Fruit fly (Drosophila melanogaster): Measurements from ENCODE around the gene Ir94b.

Gene Ir94b

DNA sequence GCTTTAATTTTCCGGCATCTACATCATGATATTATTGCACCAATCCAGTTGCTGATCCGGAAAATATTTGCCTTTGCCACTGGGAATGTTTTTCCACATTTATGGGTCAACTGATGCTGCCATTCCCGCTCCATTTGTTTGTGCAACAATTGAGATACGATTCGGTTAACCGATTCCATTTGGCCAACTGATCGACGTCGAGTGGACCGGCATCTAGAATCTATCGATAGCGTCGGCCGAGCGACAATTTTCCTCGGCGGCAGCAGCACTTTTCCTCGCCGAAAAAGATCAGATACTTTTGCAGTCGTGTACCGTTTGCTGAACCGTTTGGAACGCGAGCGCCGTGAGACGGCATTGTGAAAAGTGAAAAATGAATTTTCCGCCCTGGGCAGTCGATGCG lies 2.7 kb upstream of the Ir94b start, which contains the start of gene CG42390:
Gene CG42390 (plus strand): TSS at position 301 of the 400 bp plus-strand sequence.
- TF ChIP-seq psq (optimal IDR thresholded peaks at IDR 0.05) (no peak), CG8478 (optimal IDR thresholded peaks at IDR 0.05) (no peak), usp (GFP tag; optimal IDR thresholded peaks at IDR 0.05) (no peak), EcR (GFP tag; optimal IDR thresholded peaks at IDR 0.05) (no peak), Dll (optimal IDR thresholded peaks at IDR 0.05) (no peak), pan (optimal IDR thresholded peaks at IDR 0.05) (no peak)

DNA sequence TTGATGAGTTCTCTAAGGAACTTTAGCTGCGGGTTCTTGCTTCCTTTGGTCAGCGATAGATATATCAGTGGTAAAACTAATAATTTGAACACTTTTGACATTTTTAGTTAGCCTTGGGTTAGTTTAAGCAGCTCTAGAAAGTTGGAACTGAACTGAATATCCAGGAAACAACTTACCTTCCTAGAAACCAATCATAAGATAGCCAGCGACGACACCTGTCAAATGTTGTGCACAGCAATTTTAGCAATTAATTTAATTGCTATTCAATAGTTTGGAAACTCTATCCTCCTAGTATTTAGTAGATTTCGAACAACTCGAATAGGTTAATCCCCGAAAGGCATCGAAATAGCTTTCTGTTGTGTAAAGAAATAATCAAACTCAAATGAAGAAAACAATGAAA lies 2.3 kb upstream of the Ir94b start, which contains the start of gene Ir94c:
Gene Ir94c (minus strand): TSS at position 101 of the 400 bp plus-strand sequence.
- no peak for TF ChIP-seq usp (GFP tag; optimal IDR thresholded peaks at IDR 0.05)
- TF ChIP-seq EcR (GFP tag; optimal IDR thresholded peaks at IDR 0.05), result no peak
- no peak for TF ChIP-seq Dll (optimal IDR thresholded peaks at IDR 0.05)
- TF ChIP-seq CG8478 (optimal IDR thresholded peaks at IDR 0.05), result no peak
- TF ChIP-seq pan (optimal IDR thresholded peaks at IDR 0.05), result no peak
- TF ChIP-seq psq (optimal IDR thresholded peaks at IDR 0.05), result no peak

DNA sequence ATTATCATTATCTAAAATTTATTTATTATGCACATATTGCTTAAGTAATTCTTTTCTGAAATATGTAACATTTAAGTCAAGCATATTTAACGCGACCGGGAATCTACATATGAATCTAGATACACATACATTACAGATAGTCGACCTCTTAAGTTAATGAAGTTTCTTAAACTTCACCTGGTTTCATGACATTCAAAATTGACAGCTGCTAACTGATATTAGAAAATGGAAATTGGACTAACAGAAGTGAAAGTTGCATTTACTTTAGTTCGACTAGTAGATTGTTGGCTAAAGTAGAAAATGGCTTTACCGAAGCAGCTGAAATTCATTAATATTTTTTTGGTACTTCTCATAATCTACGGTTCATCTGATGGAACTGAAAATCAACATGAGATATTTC lies 3.9 kb downstream of the Ir94b start, which contains the start of gene Ir94a:
Gene Ir94a (plus strand): TSS at position 301 of the 400 bp plus-strand sequence.
- TF ChIP-seq usp (GFP tag; optimal IDR thresholded peaks at IDR 0.05) (no peak), EcR (GFP tag; optimal IDR thresholded peaks at IDR 0.05) (no peak), CG8478 (optimal IDR thresholded peaks at IDR 0.05) (no peak), psq (optimal IDR thresholded peaks at IDR 0.05) (no peak), Dll (optimal IDR thresholded peaks at IDR 0.05) (no peak), pan (optimal IDR thresholded peaks at IDR 0.05) (no peak)

DNA sequence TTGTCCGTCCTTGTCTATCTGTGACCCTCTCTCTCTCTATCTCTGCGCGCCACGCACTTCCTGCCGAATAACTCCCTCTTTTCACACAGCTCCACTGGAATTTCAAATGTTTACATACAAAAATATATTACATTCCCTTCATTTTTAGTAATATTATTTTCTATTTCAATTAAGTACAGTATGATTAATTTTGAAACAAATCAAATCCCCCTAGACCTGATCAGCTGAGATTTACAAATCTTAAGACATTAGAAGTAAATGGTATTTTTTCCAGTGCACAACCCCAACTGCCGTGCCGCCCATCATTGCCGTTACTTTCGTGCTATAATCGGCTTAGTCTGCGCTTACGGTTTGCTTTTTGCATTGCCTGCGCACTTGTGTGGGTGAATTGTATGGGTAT lies 8.7 kb downstream of the Ir94b start:
- TF ChIP-seq Dll (optimal IDR thresholded peaks at IDR 0.05) (no peak), psq (optimal IDR thresholded peaks at IDR 0.05) (no peak), usp (GFP tag; optimal IDR thresholded peaks at IDR 0.05) (no peak), EcR (GFP tag; optimal IDR thresholded peaks at IDR 0.05) (no peak), pan (optimal IDR thresholded peaks at IDR 0.05) (no peak), CG8478 (optimal IDR thresholded peaks at IDR 0.05) (no peak)

DNA sequence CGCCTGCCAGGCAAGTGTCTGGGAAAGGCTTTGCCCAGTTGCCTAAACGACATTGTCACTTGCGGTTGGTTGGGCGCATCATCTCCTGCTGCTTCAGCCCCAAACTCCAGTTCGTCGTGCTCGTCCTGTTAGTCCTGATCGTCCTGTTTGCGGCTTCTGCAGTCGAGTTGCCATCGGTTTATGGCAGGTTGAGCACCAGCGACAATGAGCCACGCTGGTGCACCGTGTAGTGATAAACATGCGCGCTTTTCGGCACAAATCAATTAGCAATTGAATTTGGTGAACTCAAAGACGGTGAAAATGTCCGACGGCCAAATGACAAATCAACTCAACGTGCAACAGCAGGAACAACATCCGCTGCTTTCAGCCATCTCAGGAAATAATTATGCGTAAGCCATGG lies 13.9 kb downstream of the Ir94b start, which contains the start of gene CG13407:
Gene CG13407 (plus strand): TSS at position 301 of the 400 bp plus-strand sequence.
- TF ChIP-seq Dll (optimal IDR thresholded peaks at IDR 0.05), result no peak
- no peak for TF ChIP-seq pan (optimal IDR thresholded peaks at IDR 0.05)
- no peak for TF ChIP-seq CG8478 (optimal IDR thresholded peaks at IDR 0.05)
- TF ChIP-seq EcR (GFP tag; optimal IDR thresholded peaks at IDR 0.05), result no peak

DNA sequence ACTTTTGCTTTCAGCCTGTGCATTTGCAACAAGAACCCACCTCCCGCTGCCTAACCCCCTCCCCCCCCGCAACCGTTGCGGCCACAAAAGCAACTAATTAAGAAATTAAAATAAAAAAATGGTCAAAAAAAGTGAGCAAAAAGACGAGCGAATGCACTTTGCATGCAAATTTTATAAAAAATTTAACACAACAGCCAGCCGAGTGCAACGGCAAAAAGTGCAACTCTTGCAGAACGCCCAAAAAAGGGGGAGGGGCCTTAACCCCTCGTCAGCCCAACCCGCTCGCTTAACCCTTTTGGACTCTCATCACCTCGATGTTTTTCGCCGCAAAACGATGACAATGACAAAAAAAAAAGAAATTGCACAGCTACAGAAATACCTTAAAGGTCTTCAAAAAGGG lies 20.2 kb downstream of the Ir94b start:
- TF ChIP-seq CG8478 (optimal IDR thresholded peaks at IDR 0.05), result no peak
- no peak for TF ChIP-seq pan (optimal IDR thresholded peaks at IDR 0.05)
- no peak for TF ChIP-seq Dll (optimal IDR thresholded peaks at IDR 0.05)
- no peak for TF ChIP-seq usp (GFP tag; optimal IDR thresholded peaks at IDR 0.05)
- TF ChIP-seq psq (optimal IDR thresholded peaks at IDR 0.05), result no peak
- TF ChIP-seq EcR (GFP tag; optimal IDR thresholded peaks at IDR 0.05), result no peak

DNA sequence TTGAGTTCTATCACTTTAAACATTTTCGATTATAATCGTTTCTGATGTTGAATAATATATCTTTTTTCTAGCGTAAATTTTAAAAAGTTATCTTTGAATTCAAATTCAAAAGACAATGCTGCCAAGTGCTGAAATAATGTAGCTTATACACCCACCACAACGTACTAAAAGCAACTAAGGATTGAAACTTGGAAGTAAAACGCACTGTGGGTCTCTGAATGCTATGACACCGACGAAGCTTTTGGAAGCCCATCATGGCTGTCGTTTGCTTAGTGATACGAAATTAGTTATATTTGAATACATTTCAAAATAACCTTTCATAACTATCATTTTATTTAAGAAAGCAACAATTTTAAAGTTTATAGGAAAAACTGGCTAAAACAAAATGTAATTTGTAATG lies 23.1 kb downstream of the Ir94b start:
- TF ChIP-seq usp (GFP tag; optimal IDR thresholded peaks at IDR 0.05), result no peak
- TF ChIP-seq CG8478 (optimal IDR thresholded peaks at IDR 0.05), result no peak
- no peak for TF ChIP-seq Dll (optimal IDR thresholded peaks at IDR 0.05)
- TF ChIP-seq EcR (GFP tag; optimal IDR thresholded peaks at IDR 0.05), result no peak
- no peak for TF ChIP-seq psq (optimal IDR thresholded peaks at IDR 0.05)
- no peak for TF ChIP-seq pan (optimal IDR thresholded peaks at IDR 0.05)

DNA sequence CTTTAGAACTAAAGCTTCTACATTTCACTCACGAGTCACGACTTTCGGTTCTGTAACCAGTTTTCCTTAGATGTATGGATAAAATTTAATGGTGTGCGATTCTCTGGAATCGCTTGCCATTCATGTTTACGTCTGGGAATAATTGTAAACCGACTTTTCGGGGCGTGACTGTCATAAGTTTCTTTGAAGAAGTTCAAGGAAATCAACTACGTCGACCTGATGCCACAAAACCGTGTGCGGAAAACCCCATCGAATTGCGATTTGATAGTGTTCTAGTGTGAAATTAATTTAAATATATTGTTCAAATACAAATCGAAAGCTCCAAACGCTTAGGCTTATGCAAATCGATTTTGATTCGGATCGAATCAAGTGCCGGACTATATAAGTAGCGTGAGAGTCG lies 30.3 kb downstream of the Ir94b start, which contains the start of gene BomBc3:
Gene BomBc3 (plus strand): TSS at position 301 of the 400 bp plus-strand sequence.
- no peak for TF ChIP-seq EcR (GFP tag; optimal IDR thresholded peaks at IDR 0.05)
- no peak for TF ChIP-seq usp (GFP tag; optimal IDR thresholded peaks at IDR 0.05)
- no peak for TF ChIP-seq CG8478 (optimal IDR thresholded peaks at IDR 0.05)
- no peak for TF ChIP-seq pan (optimal IDR thresholded peaks at IDR 0.05)
- TF ChIP-seq Dll (optimal IDR thresholded peaks at IDR 0.05), result no peak
- no peak for TF ChIP-seq psq (optimal IDR thresholded peaks at IDR 0.05)

DNA sequence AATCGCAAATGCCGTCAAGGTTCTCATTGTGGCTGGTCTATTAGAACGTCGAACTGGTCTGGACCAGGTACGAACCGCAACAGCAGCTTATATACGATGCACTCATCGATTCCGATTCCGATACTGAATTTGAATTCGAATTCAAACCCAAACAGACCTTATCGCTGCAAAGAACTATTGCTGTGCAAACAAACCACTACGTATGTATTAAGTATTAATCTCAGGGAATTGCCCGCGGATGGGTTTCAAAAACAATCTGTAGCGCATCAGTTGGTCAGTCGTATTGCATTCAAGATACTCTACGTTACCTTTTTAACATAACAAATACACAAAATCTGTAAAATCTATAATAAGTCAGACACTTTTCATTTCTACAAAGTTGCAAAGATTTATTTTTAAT lies 30.8 kb downstream of the Ir94b start, which contains the start of gene BomT3:
Gene BomT3 (minus strand): TSS at position 101 of the 400 bp plus-strand sequence.
- TF ChIP-seq CG8478 (optimal IDR thresholded peaks at IDR 0.05) (no peak), psq (optimal IDR thresholded peaks at IDR 0.05) (no peak), Dll (optimal IDR thresholded peaks at IDR 0.05) (no peak), pan (optimal IDR thresholded peaks at IDR 0.05) (no peak), usp (GFP tag; optimal IDR thresholded peaks at IDR 0.05) (no peak), EcR (GFP tag; optimal IDR thresholded peaks at IDR 0.05) (no peak)

DNA sequence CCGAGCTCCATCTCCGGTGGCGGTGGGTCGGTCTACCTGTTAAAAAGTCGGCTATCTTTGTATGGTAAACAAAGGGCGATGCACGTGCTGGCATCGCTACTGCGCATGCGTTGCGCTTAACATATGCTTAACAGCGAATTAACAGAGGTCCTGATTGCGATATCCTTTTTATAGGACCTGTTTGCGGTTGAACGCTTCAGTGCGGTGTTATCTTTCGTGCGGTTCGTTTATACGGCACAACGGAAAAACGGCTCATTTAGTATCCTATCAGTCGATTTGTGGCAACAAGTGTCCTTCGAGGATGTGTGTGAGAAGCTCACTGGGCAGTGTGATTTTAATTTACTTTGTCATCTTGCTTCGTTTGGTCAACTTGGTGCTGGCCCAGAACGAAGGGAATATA lies 36.9 kb downstream of the Ir94b start, which contains the start of gene CG13408:
Gene CG13408 (plus strand): TSS at position 222 of the 400 bp plus-strand sequence.
- no peak for TF ChIP-seq psq (optimal IDR thresholded peaks at IDR 0.05)

DNA sequence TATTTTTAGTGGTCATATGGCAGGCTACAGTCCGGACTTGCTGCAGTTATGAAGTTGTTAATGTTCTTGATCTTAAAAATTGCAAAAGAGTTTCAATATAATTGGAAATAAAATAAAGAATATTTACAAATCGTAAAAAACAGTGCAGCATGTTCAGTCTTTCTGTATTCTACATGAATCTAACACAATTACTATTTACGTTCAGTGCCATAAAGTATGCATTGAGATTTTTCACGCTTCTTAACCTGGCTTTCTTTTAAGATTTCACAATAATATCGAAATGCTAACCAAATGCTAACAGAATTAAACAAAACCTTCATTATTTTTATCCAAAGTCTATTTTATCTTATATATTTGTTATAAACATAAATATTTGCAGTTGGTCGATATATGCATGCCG lies 44.5 kb downstream of the Ir94b start:
- TF ChIP-seq CG8478 (optimal IDR thresholded peaks at IDR 0.05), result no peak
- no peak for TF ChIP-seq EcR (GFP tag; optimal IDR thresholded peaks at IDR 0.05)
- no peak for TF ChIP-seq usp (GFP tag; optimal IDR thresholded peaks at IDR 0.05)
- no peak for TF ChIP-seq Dll (optimal IDR thresholded peaks at IDR 0.05)
- no peak for TF ChIP-seq pan (optimal IDR thresholded peaks at IDR 0.05)
- TF ChIP-seq psq (optimal IDR thresholded peaks at IDR 0.05), result no peak

DNA sequence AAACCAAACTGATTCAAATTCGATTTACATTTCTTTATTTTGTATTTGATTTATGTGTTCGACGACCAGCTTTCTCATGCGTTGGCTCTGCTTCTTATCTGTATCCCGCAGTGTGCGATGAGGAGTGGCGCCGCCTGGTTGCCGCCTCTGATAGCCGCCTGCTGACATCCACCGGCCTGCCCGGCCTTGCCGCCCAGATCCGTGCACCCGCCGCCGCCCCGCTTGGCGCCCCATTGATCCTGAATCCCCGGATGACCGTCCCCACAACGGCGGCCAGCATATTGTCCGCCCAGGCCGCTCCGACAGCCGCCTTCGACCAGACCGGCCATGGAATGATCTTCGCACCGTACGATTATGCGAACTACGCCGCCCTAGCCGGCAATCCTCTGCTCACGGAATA lies 45.4 kb downstream of the Ir94b start:
- TF ChIP-seq CG8478 (optimal IDR thresholded peaks at IDR 0.05) (no peak), Dll (optimal IDR thresholded peaks at IDR 0.05) (no peak), psq (optimal IDR thresholded peaks at IDR 0.05) (no peak), usp (GFP tag; optimal IDR thresholded peaks at IDR 0.05) (no peak), pan (optimal IDR thresholded peaks at IDR 0.05) (no peak), EcR (GFP tag; optimal IDR thresholded peaks at IDR 0.05) (no peak)

DNA sequence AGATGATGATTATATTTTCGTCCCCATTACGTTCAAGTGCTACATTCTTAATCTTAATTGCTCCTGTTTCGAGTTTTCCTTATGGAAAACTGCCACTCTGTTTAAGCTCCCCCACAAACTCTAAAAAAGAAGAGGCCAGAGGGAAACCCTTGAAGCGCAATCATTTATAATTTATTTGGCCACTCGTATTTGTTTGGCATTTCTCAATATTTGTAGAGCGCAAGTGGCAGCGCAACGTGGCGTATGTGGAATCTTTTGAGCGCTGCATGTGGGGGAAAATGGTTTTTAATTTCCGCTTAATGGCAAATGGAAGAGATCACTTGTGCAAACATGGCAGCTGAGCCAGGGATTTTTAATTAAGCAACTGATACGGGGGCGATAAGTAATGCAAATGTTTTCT lies 49.8 kb downstream of the Ir94b start:
- TF ChIP-seq pan (optimal IDR thresholded peaks at IDR 0.05) (no peak), EcR (GFP tag; optimal IDR thresholded peaks at IDR 0.05) (no peak), psq (optimal IDR thresholded peaks at IDR 0.05) (no peak), Dll (optimal IDR thresholded peaks at IDR 0.05) (no peak), usp (GFP tag; optimal IDR thresholded peaks at IDR 0.05) (no peak), CG8478 (optimal IDR thresholded peaks at IDR 0.05) (no peak)

Measured in whole organism.